Fruit fly (Drosophila melanogaster) whole organism, pupa: ENCODE measurements around the gene CG4730.

Source experiments
- CG10348 ChIP-seq: fragments of 200-800 bp; sonication (Bioruptor generic); IDR thresholded peaks from 2 replicates; pipeline ENCODE4 v1.3.6; 2022; ENCODE audit warnings: missing biosample characterization, missing genetic modification characterization
- CG12605 ChIP-seq: fragments of 200-800 bp; sonication (Bioruptor generic); IDR thresholded peaks from 2 replicates; pipeline ENCODE4 v1.3.6; 2022; ENCODE audit warnings: missing biosample characterization, missing genetic modification characterization
- CG13204 ChIP-seq: fragments of 200-800 bp; sonication (Bioruptor generic); optimal IDR thresholded peaks from 2 replicates; lab custom pipeline; 2018; ENCODE audit warnings: missing biosample characterization, mild to moderate bottlenecking, missing genetic modification characterization, moderate library complexity
- CG14655 ChIP-seq: fragments of 200-800 bp; sonication (Bioruptor generic); optimal IDR thresholded peaks from 3 replicates; lab custom pipeline; 2017; ENCODE audit warnings: mild to moderate bottlenecking, missing biosample characterization, missing genetic modification reagents, missing genetic modification characterization
- CG15710 ChIP-seq: fragments of 200-800 bp; sonication (Bioruptor generic); optimal IDR thresholded peaks from 2 replicates; lab custom pipeline; 2018; ENCODE audit warnings: missing biosample characterization, mild to moderate bottlenecking, missing genetic modification characterization, moderate library complexity
- CG17806 ChIP-seq: fragments of 200-800 bp; sonication (Bioruptor generic); optimal IDR thresholded peaks from 2 replicates; lab custom pipeline; 2018; ENCODE audit warnings: missing biosample characterization, mild to moderate bottlenecking, missing genetic modification characterization, moderate library complexity
- CG32121 ChIP-seq: fragments of 200-800 bp; sonication (Bioruptor generic); IDR thresholded peaks from 2 replicates; pipeline ENCODE4 v1.3.6; 2022; ENCODE audit warnings: missing biosample characterization, missing genetic modification characterization
- CG34367 ChIP-seq: fragments of 200-800 bp; sonication (Bioruptor generic); optimal IDR thresholded peaks from 2 replicates; lab custom pipeline; 2018; ENCODE audit warnings: missing biosample characterization, mild to moderate bottlenecking, missing genetic modification characterization
- CG4496 ChIP-seq: fragments of 200-800 bp; sonication (Bioruptor generic); IDR thresholded peaks from 3 replicates; pipeline ENCODE4 v1.3.6; 2022; ENCODE audit warnings: missing biosample characterization, missing genetic modification characterization
- CG8159 ChIP-seq: fragments of 200-800 bp; sonication (Bioruptor generic); optimal IDR thresholded peaks from 3 replicates; lab custom pipeline; 2018; ENCODE audit warnings: missing biosample characterization, mild to moderate bottlenecking, missing genetic modification characterization, moderate library complexity
- CG8301 ChIP-seq: fragments of 200-800 bp; sonication (Bioruptor generic); optimal IDR thresholded peaks from 2 replicates; lab custom pipeline; 2018; ENCODE audit warnings: missing biosample characterization, mild to moderate bottlenecking, missing genetic modification characterization
- CG9948 ChIP-seq: fragments of 200-800 bp; sonication (Bioruptor generic); optimal IDR thresholded peaks from 2 replicates; lab custom pipeline; 2018; ENCODE audit warnings: missing biosample characterization, mild to moderate bottlenecking, missing genetic modification characterization, moderate library complexity
- D1 ChIP-seq: fragments of 200-800 bp; sonication (Bioruptor generic); optimal IDR thresholded peaks from 2 replicates; lab custom pipeline; 2018; ENCODE audit warnings: missing biosample characterization, mild to moderate bottlenecking, missing genetic modification characterization, moderate library complexity
- EcR ChIP-seq: fragments of 200-800 bp; sonication (Bioruptor generic); optimal IDR thresholded peaks from 3 replicates; lab custom pipeline; 2019; ENCODE audit warnings: missing biosample characterization, missing genetic modification characterization, mild to moderate bottlenecking, moderate library complexity, missing genetic modification reagents
- Ets98B ChIP-seq: fragments of 200-800 bp; sonication (Bioruptor generic); IDR thresholded peaks from 2 replicates; pipeline ENCODE4 v1.3.6; 2022; ENCODE audit warnings: missing biosample characterization, missing genetic modification characterization
- Pif1A ChIP-seq: fragments of 200-800 bp; sonication (Bioruptor generic); optimal IDR thresholded peaks from 3 replicates; lab custom pipeline; 2016; ENCODE audit warnings: missing biosample characterization, missing genetic modification characterization
- Pif1B ChIP-seq: fragments of 200-800 bp; sonication (Bioruptor generic); optimal IDR thresholded peaks from 3 replicates; lab custom pipeline; 2016; ENCODE audit warnings: missing biosample characterization, missing genetic modification characterization
- Snoo ChIP-seq: fragments of 200-800 bp; sonication (Bioruptor generic); optimal IDR thresholded peaks from 3 replicates; lab custom pipeline; 2017; ENCODE audit warnings: missing biosample characterization, mild to moderate bottlenecking, missing genetic modification characterization, inconsistent platforms
- fd96Ca ChIP-seq: fragments of 200-800 bp; sonication (Bioruptor generic); IDR thresholded peaks from 3 replicates; pipeline ENCODE4 v1.3.6; 2022; ENCODE audit warnings: missing biosample characterization, missing genetic modification characterization
- gl ChIP-seq: fragments of 200-800 bp; sonication (Bioruptor generic); optimal IDR thresholded peaks from 2 replicates; lab custom pipeline; 2018; ENCODE audit warnings: missing biosample characterization, mild to moderate bottlenecking, missing genetic modification characterization
- rn ChIP-seq: fragments of 200-800 bp; sonication (Bioruptor generic); IDR thresholded peaks from 2 replicates; pipeline ENCODE4 v1.3.6; 2022; ENCODE audit warnings: missing biosample characterization, missing genetic modification characterization

Gene CG4730

DNA sequence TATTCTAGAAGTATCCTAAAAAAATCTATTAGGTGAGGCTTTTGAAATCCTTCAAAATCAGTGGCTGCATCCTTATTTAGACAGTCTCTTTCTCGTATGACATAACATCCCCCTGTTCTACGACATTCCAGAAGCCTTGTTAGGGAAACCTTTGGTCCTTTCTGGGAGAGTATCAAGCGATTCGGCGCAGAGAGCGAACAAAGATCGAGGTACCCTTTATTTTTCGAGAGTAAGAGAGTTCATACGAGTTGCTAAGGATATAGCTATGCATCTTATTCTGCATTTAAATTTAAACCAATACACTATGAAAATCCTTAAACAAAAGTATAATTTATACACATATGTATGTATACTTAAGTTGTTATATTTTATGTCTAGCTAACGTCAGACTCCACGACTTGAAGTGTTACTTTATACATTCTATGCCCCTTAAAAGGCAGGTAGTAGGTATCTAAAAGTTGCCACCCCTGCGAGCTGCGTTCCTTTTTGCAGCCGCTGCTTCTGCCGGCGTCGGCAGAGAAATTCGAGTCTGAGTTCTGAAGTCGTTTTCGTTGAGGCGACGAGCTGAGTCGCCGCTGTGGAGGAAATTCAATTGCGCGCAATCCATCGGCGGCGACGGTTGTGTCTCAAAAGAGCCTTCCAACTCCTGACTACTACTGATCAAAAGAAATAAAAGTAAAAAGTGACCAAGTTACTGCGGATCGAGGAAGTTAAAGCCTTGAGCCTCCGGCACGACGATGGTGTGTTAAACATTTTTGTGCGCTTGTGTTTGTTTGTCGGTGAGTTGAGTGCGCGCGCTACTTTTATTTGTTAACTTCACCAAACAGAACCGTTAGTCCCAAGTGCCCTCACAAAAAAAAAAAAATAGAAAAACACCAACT is 40.9 kb downstream of the CG4730 start, which contains the start of gene jigr1:
TSS of gene jigr1 (plus strand) at position 550 of the 881 bp plus-strand sequence.
- peak; percentile 71 for TF ChIP-seq CG8159 (tag; lab: Kevin White, UChicago)
- TF ChIP-seq CG8301, result peak; percentile 61
- TF ChIP-seq Pif1A (GFP tag; lab: Kevin White, UChicago), result peak; percentile 64
- no peak for TF ChIP-seq CG32121 (GFP tag; lab: Robert Waterston, UW)
- TF ChIP-seq CG34367 (tag; lab: Kevin White, UChicago), result peak; percentile 64
- peak; percentile 17 for TF ChIP-seq gl (tag; lab: Kevin White, UChicago)
- peak; percentile 68 for TF ChIP-seq CG17806 (tag; lab: Kevin White, UChicago)
- peak; percentile 73 for TF ChIP-seq Pif1B
- peak; percentile 67 for TF ChIP-seq CG9948 (tag; lab: Kevin White, UChicago)
- TF ChIP-seq CG14655, result peak; percentile 65
- TF ChIP-seq rn, result no peak
- peak; percentile 60 for TF ChIP-seq CG15710 (tag; lab: Kevin White, UChicago)
- no peak for TF ChIP-seq Ets98B (GFP tag; lab: Robert Waterston, UW)
- TF ChIP-seq CG10348, result no peak
- peak; percentile 46; the same call in 1 of the 3 replicates for TF ChIP-seq CG4496 (GFP tag; lab: Robert Waterston, UW)
- TF ChIP-seq CG12605 (GFP tag; lab: Robert Waterston, UW), result no peak
- TF ChIP-seq Snoo (tag; lab: Kevin White, UChicago), result peak; percentile 56
- TF ChIP-seq D1, result no peak
- TF ChIP-seq CG13204 (GFP tag; lab: Kevin White, UChicago), result peak; percentile 42

DNA sequence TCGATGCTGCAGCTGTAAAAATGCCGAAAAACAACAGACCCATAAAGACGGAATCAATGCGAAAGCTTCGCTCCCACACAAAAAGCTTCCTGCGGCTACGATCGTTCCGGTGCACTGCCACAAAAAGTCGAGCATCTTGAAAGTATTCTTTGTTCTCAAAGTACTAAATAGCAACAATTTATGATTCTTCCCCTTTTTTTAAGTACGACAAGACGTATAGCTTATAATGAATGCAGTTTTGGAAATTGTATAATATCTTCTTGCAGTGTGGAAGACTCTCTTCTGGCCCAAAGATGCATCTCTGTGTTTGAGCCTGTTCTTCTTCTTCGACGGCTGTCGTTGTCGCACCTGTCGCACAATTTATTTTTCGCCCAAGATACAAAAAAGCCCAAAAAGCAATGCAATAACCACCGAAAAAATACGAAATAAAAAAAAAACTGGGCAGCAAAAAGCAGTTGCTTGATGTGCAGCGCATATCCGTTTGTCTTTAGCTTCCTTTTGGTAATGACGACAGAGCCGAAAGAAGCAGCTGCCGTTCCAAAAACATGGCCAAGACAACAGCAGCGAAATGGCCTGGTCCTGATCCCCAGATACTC is 44.5 kb downstream of the CG4730 start:
- TF ChIP-seq Snoo (tag; lab: Kevin White, UChicago) (peak; percentile 69), CG14655 (peak; percentile 9), CG12605 (GFP tag; lab: Robert Waterston, UW) (no peak), Pif1A (GFP tag; lab: Kevin White, UChicago) (peak; percentile 53), fd96Ca (no peak), CG10348 (no peak), CG8159 (tag; lab: Kevin White, UChicago) (peak; percentile 32), CG17806 (tag; lab: Kevin White, UChicago) (peak; percentile 16), Ets98B (GFP tag; lab: Robert Waterston, UW) (no peak), CG4496 (GFP tag; lab: Robert Waterston, UW) (no peak), rn (no peak), CG32121 (GFP tag; lab: Robert Waterston, UW) (no peak), CG8301 (peak; percentile 6), CG13204 (GFP tag; lab: Kevin White, UChicago) (no peak), gl (tag; lab: Kevin White, UChicago) (no peak), CG15710 (tag; lab: Kevin White, UChicago) (no peak), CG9948 (tag; lab: Kevin White, UChicago) (no peak), EcR (GFP tag; lab: Kevin White, UChicago) (no peak), CG34367 (tag; lab: Kevin White, UChicago) (no peak), Pif1B (peak; percentile 56), D1 (no peak)

DNA sequence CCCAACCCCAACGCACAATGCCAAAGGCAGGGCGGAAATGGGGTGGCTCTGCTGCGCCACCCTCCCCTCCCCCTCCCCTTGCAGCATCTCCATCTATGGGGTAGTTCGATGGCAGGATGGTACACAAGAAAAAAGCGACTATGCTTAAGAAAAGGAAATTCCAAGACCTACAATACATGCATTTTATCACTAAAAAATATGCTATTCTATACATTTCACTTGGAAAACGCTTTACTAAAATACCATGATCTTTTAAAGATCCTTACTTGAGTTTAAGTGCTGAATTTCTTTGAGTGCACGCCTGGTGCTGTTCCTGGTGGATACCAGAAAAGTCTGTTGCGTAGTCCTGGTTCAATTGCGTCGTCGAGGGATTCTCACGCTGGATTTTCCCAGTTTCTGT is 47.4 kb downstream of the CG4730 start:
- TF ChIP-seq CG9948 (tag; lab: Kevin White, UChicago) (peak; percentile 7), CG13204 (GFP tag; lab: Kevin White, UChicago) (no peak), rn (no peak), fd96Ca (no peak), CG10348 (no peak), Pif1A (GFP tag; lab: Kevin White, UChicago) (no peak), CG14655 (no peak), CG34367 (tag; lab: Kevin White, UChicago) (no peak), CG4496 (GFP tag; lab: Robert Waterston, UW) (no peak), D1 (no peak), CG32121 (GFP tag; lab: Robert Waterston, UW) (no peak), CG17806 (tag; lab: Kevin White, UChicago) (peak; percentile 22), EcR (GFP tag; lab: Kevin White, UChicago) (no peak), Ets98B (GFP tag; lab: Robert Waterston, UW) (no peak), CG15710 (tag; lab: Kevin White, UChicago) (peak; percentile 28), CG8159 (tag; lab: Kevin White, UChicago) (peak; percentile 58), CG8301 (no peak), gl (tag; lab: Kevin White, UChicago) (no peak), CG12605 (GFP tag; lab: Robert Waterston, UW) (no peak)
- TF ChIP-seq, all 21 proteins: peak for 4

DNA sequence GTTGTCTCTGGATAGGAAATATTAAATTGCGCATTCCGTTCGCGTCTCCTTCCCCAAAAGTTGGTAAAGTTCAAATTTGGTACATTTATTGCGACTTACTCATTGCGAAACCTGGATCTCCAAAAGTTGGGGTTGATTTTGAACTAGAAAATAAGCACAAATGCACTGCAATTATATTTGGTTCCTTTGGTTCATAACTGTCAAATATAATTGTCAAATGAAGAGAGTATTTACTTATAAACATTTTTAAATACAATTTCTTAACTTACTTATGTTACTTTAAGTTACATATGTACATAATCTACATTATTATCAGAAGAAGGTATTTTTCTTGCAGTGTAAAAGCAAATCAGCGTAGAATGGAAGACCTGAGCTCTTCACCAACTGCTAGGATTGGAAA is 47.9 kb downstream of the CG4730 start:
- TF ChIP-seq Pif1A (GFP tag; lab: Kevin White, UChicago) (no peak), CG8301 (no peak)

DNA sequence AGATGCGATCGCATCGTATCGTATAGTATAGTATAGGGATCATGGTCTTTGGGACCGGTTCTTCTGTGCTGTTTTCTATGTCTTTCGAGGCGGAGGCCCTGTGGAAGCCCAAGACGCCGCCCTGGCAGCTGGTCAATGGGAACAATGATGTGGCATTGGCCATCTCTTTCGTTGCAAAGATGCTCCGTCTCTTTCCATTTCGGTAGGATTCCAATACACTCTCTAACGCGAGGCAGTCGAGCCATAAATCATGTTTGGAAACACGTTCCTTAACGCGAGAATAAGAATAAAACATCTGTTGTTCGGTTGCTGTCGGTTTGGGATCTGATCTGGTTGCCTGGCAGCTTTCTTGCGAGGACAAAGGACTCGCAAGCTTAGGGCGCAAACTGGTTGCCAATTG is 49.8 kb downstream of the CG4730 start:
- TF ChIP-seq Snoo (tag; lab: Kevin White, UChicago) (no peak), rn (no peak), CG8159 (tag; lab: Kevin White, UChicago) (no peak), CG4496 (GFP tag; lab: Robert Waterston, UW) (no peak), CG12605 (GFP tag; lab: Robert Waterston, UW) (no peak)
